Worm (Caenorhabditis elegans) whole organism, L2 larva: ENCODE results near the gene F36D4.4.

ENCODE experiments used
- C34F6.9 ChIP-seq: fragments of 150-350 bp; optimal IDR thresholded peaks from 2 replicates; lab custom pipeline; 2014; ENCODE audit warnings: missing biosample characterization, missing genetic modification characterization
- F13H6.1 ChIP-seq: sonication (generic microtip); optimal IDR thresholded peaks from 2 replicates; lab custom pipeline; 2016; ENCODE audit warnings: missing genetic modification characterization, missing compliant biosample characterization
- R02D3.7 ChIP-seq: fragments of 150-350 bp; optimal IDR thresholded peaks from 2 replicates; lab custom pipeline; 2014; ENCODE audit warnings: missing biosample characterization, missing genetic modification characterization
- Y55F3AM.14 ChIP-seq: fragments of 200-800 bp; sonication (Bioruptor generic); optimal IDR thresholded peaks from 2 replicates; lab custom pipeline; 2018; ENCODE audit warnings: mild to moderate bottlenecking, missing genetic modification characterization, missing compliant biosample characterization
- ZK546.5 ChIP-seq: sonication (generic microtip); optimal IDR thresholded peaks from 2 replicates; lab custom pipeline; 2017; ENCODE audit warnings: missing biosample characterization, missing genetic modification characterization
- alr-1 ChIP-seq: fragments of 150-350 bp; optimal IDR thresholded peaks from 2 replicates; lab custom pipeline; 2014; ENCODE audit warnings: missing biosample characterization, missing genetic modification characterization
- aly-2 ChIP-seq: fragments of 150-350 bp; optimal IDR thresholded peaks from 2 replicates; lab custom pipeline; 2014; ENCODE audit warnings: missing biosample characterization, missing genetic modification characterization
- ama-1 ChIP-seq: fragments of 150-350 bp; optimal IDR thresholded peaks from 2 replicates; lab custom pipeline; 2018; ENCODE audit warnings: inconsistent platforms
- ceh-82 ChIP-seq: fragments of 150-350 bp; optimal IDR thresholded peaks from 2 replicates; lab custom pipeline; 2014; ENCODE audit warnings: missing biosample characterization, missing genetic modification characterization
- crh-2 ChIP-seq: sonication (generic microtip); optimal IDR thresholded peaks from 2 replicates; lab custom pipeline; 2017; ENCODE audit warnings: missing biosample characterization, missing genetic modification characterization
- egl-27 ChIP-seq: sonication (generic microtip); optimal IDR thresholded peaks from 3 replicates; lab custom pipeline; 2017; ENCODE audit warnings: missing biosample characterization, missing genetic modification reagents, missing genetic modification characterization
- fos-1 ChIP-seq: fragments of 150-350 bp; optimal IDR thresholded peaks from 2 replicates; lab custom pipeline; 2014; ENCODE audit warnings: missing biosample characterization, missing genetic modification characterization
- gmeb-1 ChIP-seq: fragments of 150-350 bp; optimal IDR thresholded peaks from 2 replicates; lab custom pipeline; 2014; ENCODE audit warnings: missing biosample characterization, missing genetic modification characterization
- lin-11 ChIP-seq: fragments of 150-350 bp; sonication (generic microtip); optimal IDR thresholded peaks from 2 replicates; lab custom pipeline; 2014; ENCODE audit warnings: missing biosample characterization, missing genetic modification characterization, inconsistent platforms, mixed read lengths
- lin-13 ChIP-seq: fragments of 150-350 bp; optimal IDR thresholded peaks from 2 replicates; lab custom pipeline; 2014; ENCODE audit warnings: missing biosample characterization, missing genetic modification reagents, missing genetic modification characterization
- lin-39 ChIP-seq: fragments of 150-350 bp; optimal IDR thresholded peaks from 2 replicates; lab custom pipeline; 2014; ENCODE audit warnings: missing biosample characterization, missing genetic modification reagents, missing genetic modification characterization
- mbf-1 ChIP-seq: sonication (generic microtip); optimal IDR thresholded peaks from 2 replicates; lab custom pipeline; 2017; ENCODE audit warnings: missing biosample characterization, missing genetic modification characterization
- mdl-1 ChIP-seq, 2 experiments: fragments of 150-350 bp in 1 of 2; sonication (generic microtip) in 1 of 2; optimal IDR thresholded peaks; 2 replicates each; lab custom pipeline; 2017; ENCODE audit warnings: missing biosample characterization in 2 of 2, missing genetic modification characterization in 2 of 2
- nhr-10 ChIP-seq: sonication (generic microtip); optimal IDR thresholded peaks from 2 replicates; lab custom pipeline; 2017; ENCODE audit warnings: missing biosample characterization, missing genetic modification characterization
- nhr-12 ChIP-seq: fragments of 150-350 bp; optimal IDR thresholded peaks from 2 replicates; lab custom pipeline; 2014; ENCODE audit warnings: missing biosample characterization, missing genetic modification characterization
- nhr-129 ChIP-seq: fragments of 150-350 bp; optimal IDR thresholded peaks from 2 replicates; lab custom pipeline; 2014; ENCODE audit warnings: missing biosample characterization, missing genetic modification characterization
- nhr-23 ChIP-seq: fragments of 150-350 bp; optimal IDR thresholded peaks from 2 replicates; lab custom pipeline; 2014; ENCODE audit warnings: missing biosample characterization, missing genetic modification reagents, missing genetic modification characterization
- nhr-237 ChIP-seq: fragments of 150-350 bp; optimal IDR thresholded peaks from 2 replicates; lab custom pipeline; 2014; ENCODE audit warnings: missing biosample characterization, missing genetic modification characterization
- nhr-25 ChIP-seq: fragments of 150-350 bp; sonication (generic microtip); optimal IDR thresholded peaks from 3 replicates; lab custom pipeline; 2014; ENCODE audit warnings: missing biosample characterization, missing genetic modification characterization
- nhr-6 ChIP-seq: fragments of 150-350 bp; optimal IDR thresholded peaks from 2 replicates; lab custom pipeline; 2014; ENCODE audit warnings: missing biosample characterization, missing genetic modification characterization
- nhr-77 ChIP-seq: fragments of 150-350 bp; optimal IDR thresholded peaks from 2 replicates; lab custom pipeline; 2014; ENCODE audit warnings: missing biosample characterization, missing genetic modification characterization
- peb-1 ChIP-seq: fragments of 150-350 bp; optimal IDR thresholded peaks from 2 replicates; lab custom pipeline; 2014; ENCODE audit warnings: missing biosample characterization, missing genetic modification characterization
- sem-4 ChIP-seq: fragments of 150-350 bp; optimal IDR thresholded peaks from 2 replicates; lab custom pipeline; 2014; ENCODE audit warnings: missing biosample characterization, missing genetic modification reagents, missing genetic modification characterization
- skn-1 ChIP-seq: sonication (generic microtip); optimal IDR thresholded peaks from 2 replicates; lab custom pipeline; 2017; ENCODE audit warnings: missing biosample characterization, missing genetic modification characterization
- sma-3 ChIP-seq: sonication (generic microtip); optimal IDR thresholded peaks from 2 replicates; lab custom pipeline; 2016; ENCODE audit warnings: missing genetic modification reagents, missing genetic modification characterization, missing compliant biosample characterization
- sma-9 ChIP-seq, 2 experiments: fragments of 150-350 bp in 1 of 2; sonication (generic microtip) in 1 of 2; optimal IDR thresholded peaks; 2 replicates each; lab custom pipeline; 2014 to 2016; ENCODE audit warnings: missing genetic modification characterization in 2 of 2, mild to moderate bottlenecking in 1 of 2, missing biosample characterization in 1 of 2, missing compliant biosample characterization in 1 of 2, missing genetic modification reagents in 1 of 2, moderate library complexity in 1 of 2
- unc-55 ChIP-seq: fragments of 150-350 bp; sonication (generic microtip); optimal IDR thresholded peaks from 3 replicates; lab custom pipeline; 2014; ENCODE audit warnings: missing biosample characterization, missing genetic modification reagents, missing genetic modification characterization
- unc-62 ChIP-seq: fragments of 150-350 bp; optimal IDR thresholded peaks from 2 replicates; lab custom pipeline; 2014; ENCODE audit warnings: missing biosample characterization, missing genetic modification reagents, missing genetic modification characterization
- zag-1 ChIP-seq: fragments of 150-350 bp; optimal IDR thresholded peaks from 2 replicates; lab custom pipeline; 2014; ENCODE audit warnings: missing biosample characterization, missing genetic modification characterization
- ztf-1 ChIP-seq: fragments of 200-800 bp; sonication (Bioruptor generic); conservative IDR thresholded peaks from 2 replicates; pipeline ENCODE4 v1.3.6; 2022; ENCODE audit warnings: missing genetic modification characterization, missing compliant biosample characterization
- ztf-11 ChIP-seq: sonication (generic microtip); optimal IDR thresholded peaks from 2 replicates; lab custom pipeline; 2017; ENCODE audit warnings: missing biosample characterization, missing genetic modification characterization

F36D4.4 gene

ce11 chrV:9370986-9371385 is 43.4 kb downstream of the F36D4.4 start, which contains the start of gene E02C12.6:
E02C12.6 (minus strand) TSS chrV:9371086.
- no peak for TF ChIP-seq crh-2 (tag; lab: Kevin White, UChicago)
- TF ChIP-seq aly-2 (tag; lab: Kevin White, UChicago): no peak
- TF ChIP-seq Y55F3AM.14 (GFP tag; lab: Kevin White, UChicago): no peak
- TF ChIP-seq nhr-25: no peak
- TF ChIP-seq egl-27: no peak
- TF ChIP-seq nhr-129 (tag; lab: Kevin White, UChicago): no peak
- TF ChIP-seq nhr-6 (tag; lab: Kevin White, UChicago): no peak
- no peak for TF ChIP-seq nhr-10 (tag; lab: Kevin White, UChicago)
- no peak for TF ChIP-seq nhr-23 (tag; lab: Kevin White, UChicago)
- TF ChIP-seq unc-62 (GFP tag; lab: Kevin White, UChicago): no peak
- no peak for TF ChIP-seq lin-39
- TF ChIP-seq ztf-11: no peak
- no peak for TF ChIP-seq ceh-82 (tag; lab: Kevin White, UChicago)
- no peak for TF ChIP-seq R02D3.7

- TF ChIP-seq nhr-77 (tag; lab: Kevin White, UChicago) (no peak), ztf-1 (GFP tag; lab: Robert Waterston, UW) (no peak), alr-1 (tag; lab: Kevin White, UChicago) (no peak), zag-1 (tag; lab: Kevin White, UChicago) (no peak), gmeb-1 (no peak), sem-4 (tag; lab: Kevin White, UChicago) (no peak), ztf-11 (no peak), skn-1 (tag; lab: Kevin White, UChicago) (no peak), egl-27 (no peak), lin-13 (GFP tag; lab: Kevin White, UChicago) (no peak), sma-9 (GFP tag; optimal IDR thresholded peaks at IDR 0.05; lab: Kevin White, UChicago) (no peak), sma-9 (tag; optimal IDR thresholded peaks at IDR 0.05; lab: Kevin White, UChicago) (no peak), R02D3.7 (no peak), nhr-23 (tag; lab: Kevin White, UChicago) (no peak), lin-39 (no peak), F13H6.1 (no peak), ama-1 (lab: Kevin White, UChicago) (no peak), mbf-1 (tag; lab: Kevin White, UChicago) (no peak), C34F6.9 (tag; lab: Kevin White, UChicago) (no peak)
These were observed 54.7 kb downstream of the F36D4.4 start, which contains the start of gene gpa-3 for ce11 chrV:9359674-9360073. gpa-3 (minus strand) TSS chrV:9359774.

- TF ChIP-seq nhr-129 (tag; lab: Kevin White, UChicago) (no peak), fos-1 (tag; lab: Kevin White, UChicago) (peak; percentile 59), sma-3 (GFP tag; lab: Kevin White, UChicago) (no peak), lin-11 (no peak), nhr-237 (tag; lab: Kevin White, UChicago) (no peak)
These were observed 58.1 kb downstream of the F36D4.4 start, which contains the start of gene ttr-49 for ce11 chrV:9356345-9356744. ttr-49 (minus strand) TSS chrV:9356515.

ce11 chrV:9355371-9355770 is 59.0 kb downstream of the F36D4.4 start, which contains the start of gene ttr-40:
ttr-40 (minus strand) TSS chrV:9355471.
- TF ChIP-seq gmeb-1 (no peak), skn-1 (tag; lab: Kevin White, UChicago) (no peak)

ce11 chrV:9352947-9353346 is 61.5 kb downstream of the F36D4.4 start, which contains the start of gene srx-46:
srx-46 (plus strand) TSS chrV:9353247.
- no peak for TF ChIP-seq unc-55
- TF ChIP-seq sem-4 (tag; lab: Kevin White, UChicago): no peak
- TF ChIP-seq mdl-1 (tag; optimal IDR thresholded peaks at IDR 0.05; lab: Kevin White, UChicago): no peak
- no peak for TF ChIP-seq peb-1 (tag; lab: Kevin White, UChicago)
- TF ChIP-seq nhr-237 (tag; lab: Kevin White, UChicago): no peak
- TF ChIP-seq ZK546.5 (tag; lab: Kevin White, UChicago): no peak
- no peak for TF ChIP-seq R02D3.7
- TF ChIP-seq fos-1 (tag; lab: Kevin White, UChicago): no peak
- TF ChIP-seq nhr-12: no peak
- TF ChIP-seq aly-2 (tag; lab: Kevin White, UChicago): no peak
- TF ChIP-seq, all 48 proteins: peak for 0
